Worm (Caenorhabditis elegans): ENCODE data around the gene ceh-22.
A peak's percentile ranks its signal among the peaks of the same experiment; 100 is the strongest.

The ceh-22 gene

DNA sequence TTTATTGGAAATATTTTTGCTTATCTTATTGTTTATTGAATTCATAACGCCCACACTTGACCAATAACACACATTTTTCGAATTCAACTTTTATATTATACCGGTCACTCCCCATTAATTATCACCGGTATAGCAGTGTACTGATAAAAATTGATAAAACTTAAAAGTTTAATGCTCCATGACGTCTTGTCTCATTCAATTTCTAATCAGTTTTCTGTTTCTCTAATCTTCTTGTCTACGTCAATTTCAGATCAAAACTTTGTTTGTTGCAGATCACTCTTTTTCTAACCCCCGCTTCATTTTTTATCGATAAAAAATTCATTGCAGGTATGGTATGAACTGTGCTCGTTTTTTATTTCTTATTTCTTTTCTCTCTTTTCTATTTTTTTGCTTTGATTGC is 22.0 kb downstream of the ceh-22 start (continued):
- TF ChIP-seq lin-15B (tag; optimal IDR thresholded peaks at IDR 0.05) (no peak), lin-1 (GFP tag; IDR thresholded peaks at IDR 0.05) (peak; percentile 92), dpl-1 (GFP tag; optimal IDR thresholded peaks at IDR 0.05) (no peak), arid-1 (GFP tag; conservative IDR thresholded peaks at IDR 0.05) (no peak), nhr-77 (tag; optimal IDR thresholded peaks at IDR 0.05) (peak; percentile 82), ceh-62 (tag; optimal IDR thresholded peaks at IDR 0.05) (no peak), snpc-1.2 (GFP tag; IDR thresholded peaks at IDR 0.05) (no peak), lsy-2 (tag; optimal IDR thresholded peaks at IDR 0.05) (peak in 1 of 2 experiments; percentile 21), madf-5 (GFP tag; IDR thresholded peaks at IDR 0.05) (no peak), dmd-8 (GFP tag; IDR thresholded peaks at IDR 0.05) (no peak), fkh-10 (GFP tag; optimal IDR thresholded peaks at IDR 0.05) (no peak), daf-19 (GFP tag; conservative IDR thresholded peaks at IDR 0.05) (no peak), F37D6.2 (tag; optimal IDR thresholded peaks at IDR 0.05) (no peak), daf-16 (GFP tag; optimal IDR thresholded peaks at IDR 0.05) (peak in 1 of 2 experiments; percentile 35), daf-16 (tag; optimal IDR thresholded peaks at IDR 0.05) (peak; percentile 96), ZK546.5 (tag; optimal IDR thresholded peaks at IDR 0.05) (no peak), Y75B8A.6 (GFP tag; IDR thresholded peaks at IDR 0.05) (no peak), mxl-2 (GFP tag; conservative IDR thresholded peaks at IDR 0.05) (no peak), mdt-29 (GFP tag; IDR thresholded peaks at IDR 0.05) (no peak), vab-7 (GFP tag; IDR thresholded peaks at IDR 0.05) (no peak), egl-43 (GFP tag; IDR thresholded peaks at IDR 0.05) (no peak), ces-1 (GFP tag; optimal IDR thresholded peaks at IDR 0.05) (no peak), nhr-28 (tag; optimal IDR thresholded peaks at IDR 0.05) (peak; percentile 87), dmd-6 (GFP tag; IDR thresholded peaks at IDR 0.05) (peak; percentile 99), set-16 (GFP tag; IDR thresholded peaks at IDR 0.05) (no peak), snpc-4 (tag; optimal IDR thresholded peaks at IDR 0.05) (no peak), unc-130 (GFP tag; optimal IDR thresholded peaks at IDR 0.05) (no peak), mep-1 (tag; optimal IDR thresholded peaks at IDR 0.05) (peak; percentile 4), sdz-12 (GFP tag; optimal IDR thresholded peaks at IDR 0.05) (no peak), lin-39 (tag; optimal IDR thresholded peaks at IDR 0.05) (no peak), hmg-1.1 (GFP tag; IDR thresholded peaks at IDR 0.05) (no peak), tag-97 (GFP tag; IDR thresholded peaks at IDR 0.05) (no peak), unc-39 (tag; optimal IDR thresholded peaks at IDR 0.05) (no peak), ceh-44 (GFP tag; IDR thresholded peaks at IDR 0.05) (no peak), egl-27 (tag; optimal IDR thresholded peaks at IDR 0.05) (no peak), nhr-48 (tag; optimal IDR thresholded peaks at IDR 0.05) (peak; percentile 74), spr-1 (tag; optimal IDR thresholded peaks at IDR 0.05) (no peak), jun-1 (tag; optimal IDR thresholded peaks at IDR 0.05) (no peak), nhr-111 (GFP tag; optimal IDR thresholded peaks at IDR 0.05) (no peak), daf-8 (GFP tag; IDR thresholded peaks at IDR 0.05) (no peak), nhr-41 (GFP tag; IDR thresholded peaks at IDR 0.05) (no peak), ztf-7 (tag; optimal IDR thresholded peaks at IDR 0.05) (no peak), F26F4.8 (GFP tag; conservative IDR thresholded peaks at IDR 0.05) (no peak), F44E2.7 (GFP tag; IDR thresholded peaks at IDR 0.05) (no peak), zfp-2 (tag; optimal IDR thresholded peaks at IDR 0.05) (no peak), mes-2 (tag; optimal IDR thresholded peaks at IDR 0.05; ENCODE audit: poor library complexity, severe bottlenecking) (no peak), zip-11 (GFP tag; IDR thresholded peaks at IDR 0.05) (no peak), skn-1 (tag; optimal IDR thresholded peaks at IDR 0.05) (no peak), lim-7 (GFP tag; IDR thresholded peaks at IDR 0.05) (no peak), zip-2 (tag; optimal IDR thresholded peaks at IDR 0.05) (no peak), Y48G9A.11 (GFP tag; IDR thresholded peaks at IDR 0.05) (no peak), hlh-11 (tag; optimal IDR thresholded peaks at IDR 0.05) (peak; percentile 92), ama-1 (optimal IDR thresholded peaks at IDR 0.05) (no peak)
